Fruit fly (Drosophila melanogaster) whole organism, embryonic: ENCODE results near the gene CG10413.

ENCODE experiments used
- B-H2 ChIP-seq: fragments of 200-800 bp; sonication (Bioruptor generic); optimal IDR thresholded peaks from 2 replicates; lab custom pipeline; 2018; ENCODE audit warnings: missing biosample characterization, mild to moderate bottlenecking, missing genetic modification characterization
- CG11560 ChIP-seq: fragments of 200-800 bp; sonication (Bioruptor generic); IDR thresholded peaks from 3 replicates; pipeline ENCODE4 v1.3.6; 2022; ENCODE audit warnings: missing biosample characterization, missing genetic modification characterization
- CG11695 ChIP-seq: fragments of 200-800 bp; sonication (Bioruptor generic); IDR thresholded peaks from 3 replicates; pipeline ENCODE4 v1.3.6; 2022; ENCODE audit warnings: missing biosample characterization, missing genetic modification characterization
- CG11723 ChIP-seq: fragments of 200-800 bp; sonication (Bioruptor generic); optimal IDR thresholded peaks from 2 replicates; lab custom pipeline; 2017; ENCODE audit warnings: missing biosample characterization, mild to moderate bottlenecking, missing genetic modification characterization
- CG12299 ChIP-seq: fragments of 200-800 bp; sonication (Bioruptor generic); optimal IDR thresholded peaks from 2 replicates; lab custom pipeline; 2018; ENCODE audit warnings: missing biosample characterization, mild to moderate bottlenecking, missing genetic modification characterization
- CG12744 ChIP-seq: fragments of 200-800 bp; sonication (Bioruptor generic); optimal IDR thresholded peaks from 2 replicates; lab custom pipeline; 2016; ENCODE audit warnings: missing biosample characterization, missing genetic modification characterization
- CG13287 ChIP-seq: fragments of 200-800 bp; sonication (Bioruptor generic); IDR thresholded peaks from 2 replicates; pipeline ENCODE4 v1.3.6; 2022; ENCODE audit warnings: missing biosample characterization, missing genetic modification characterization; ENCODE audit not compliant: partially characterized antibody
- CG13775 ChIP-seq: fragments of 200-800 bp; sonication (Bioruptor generic); optimal IDR thresholded peaks from 3 replicates; lab custom pipeline; 2017; ENCODE audit warnings: missing biosample characterization, mild to moderate bottlenecking, missing genetic modification characterization
- CG13894 ChIP-seq: fragments of 200-800 bp; sonication (Bioruptor generic); optimal IDR thresholded peaks from 3 replicates; lab custom pipeline; 2018; ENCODE audit warnings: missing biosample characterization, mild to moderate bottlenecking, missing genetic modification characterization, moderate library complexity
- CG14014 ChIP-seq: fragments of 200-800 bp; sonication (Bioruptor generic); IDR thresholded peaks from 2 replicates; pipeline ENCODE4 v1.3.6; 2022; ENCODE audit warnings: missing biosample characterization, missing genetic modification characterization
- CG14050 ChIP-seq: fragments of 200-800 bp; sonication (Bioruptor generic); IDR thresholded peaks from 3 replicates; pipeline ENCODE4 v1.3.6; 2022; ENCODE audit warnings: missing biosample characterization, missing genetic modification characterization
- CG15011 ChIP-seq: fragments of 200-800 bp; sonication (Bioruptor generic); optimal IDR thresholded peaks from 3 replicates; lab custom pipeline; 2018; ENCODE audit warnings: missing biosample characterization, mild to moderate bottlenecking, missing genetic modification characterization
- CG15514 ChIP-seq: fragments of 200-800 bp; sonication (Bioruptor generic); optimal IDR thresholded peaks from 3 replicates; lab custom pipeline; 2017; ENCODE audit warnings: missing biosample characterization, missing genetic modification characterization, mild to moderate bottlenecking, moderate library complexity, missing genetic modification reagents
- CG17912 ChIP-seq: fragments of 200-800 bp; sonication (Bioruptor generic); optimal IDR thresholded peaks from 2 replicates; lab custom pipeline; 2018; ENCODE audit warnings: missing biosample characterization, mild to moderate bottlenecking, missing genetic modification characterization
- CG18476 ChIP-seq: fragments of 200-800 bp; sonication (Bioruptor generic); optimal IDR thresholded peaks from 2 replicates; lab custom pipeline; 2016; ENCODE audit warnings: missing biosample characterization, mild to moderate bottlenecking, missing genetic modification characterization
- CG2120 ChIP-seq: fragments of 200-800 bp; sonication (Bioruptor generic); optimal IDR thresholded peaks from 3 replicates; lab custom pipeline; 2016; ENCODE audit warnings: missing biosample characterization, missing genetic modification characterization
- CG3065 ChIP-seq: fragments of 200-800 bp; sonication (Bioruptor generic); optimal IDR thresholded peaks from 2 replicates; lab custom pipeline; 2016; ENCODE audit warnings: missing biosample characterization, missing genetic modification characterization
- CG34376 ChIP-seq: fragments of 200-800 bp; sonication (Bioruptor generic); optimal IDR thresholded peaks from 2 replicates; lab custom pipeline; 2018; ENCODE audit warnings: missing biosample characterization, mild to moderate bottlenecking, missing genetic modification characterization
- CG5953 ChIP-seq: fragments of 200-800 bp; sonication (Bioruptor generic); IDR thresholded peaks from 2 replicates; pipeline ENCODE4 v1.3.6; 2022; ENCODE audit warnings: missing biosample characterization, missing genetic modification characterization
- CG7745 ChIP-seq: fragments of 200-800 bp; sonication (Bioruptor generic); optimal IDR thresholded peaks from 2 replicates; lab custom pipeline; 2018; ENCODE audit warnings: missing biosample characterization, mild to moderate bottlenecking, missing genetic modification characterization, moderate library complexity
- CG8478 ChIP-seq: fragments of >200 bp; optimal IDR thresholded peaks from 2 replicates; lab custom pipeline; 2018
- CG9437 ChIP-seq: fragments of 200-800 bp; sonication (Bioruptor generic); optimal IDR thresholded peaks from 2 replicates; lab custom pipeline; 2018; ENCODE audit warnings: missing biosample characterization, mild to moderate bottlenecking, missing genetic modification characterization
- Hr39 ChIP-seq: fragments of >200 bp; optimal IDR thresholded peaks from 2 replicates; lab custom pipeline; 2017
- Mes4 ChIP-seq: fragments of 200-800 bp; sonication (Bioruptor generic); optimal IDR thresholded peaks from 2 replicates; lab custom pipeline; 2016; ENCODE audit warnings: missing biosample characterization, missing genetic modification characterization
- NC2β ChIP-seq: fragments of 200-800 bp; sonication (Bioruptor generic); optimal IDR thresholded peaks from 2 replicates; lab custom pipeline; 2016; ENCODE audit warnings: missing biosample characterization, missing genetic modification characterization
- NFAT ChIP-seq: fragments of 200-800 bp; sonication (Bioruptor generic); IDR thresholded peaks from 2 replicates; pipeline ENCODE4 v1.3.6; 2022; ENCODE audit warnings: missing biosample characterization, missing genetic modification characterization
- Opbp ChIP-seq: fragments of 200-800 bp; sonication (Bioruptor generic); IDR thresholded peaks from 3 replicates; pipeline ENCODE4 v1.3.6; 2022; ENCODE audit warnings: missing biosample characterization, missing genetic modification characterization; ENCODE audit not compliant: partially characterized antibody
- Trl ChIP-seq, 3 experiments: fragments of >200 bp in 2 of 3; fragments of 200-800 bp in 1 of 3; sonication (Bioruptor generic) in 1 of 3; optimal IDR thresholded peaks; 2 replicates in 1 of 3; 3 replicates in 2 of 3; lab custom pipeline; 2016 to 2017; ENCODE audit warnings: missing biosample characterization in 1 of 3, missing genetic modification characterization in 1 of 3
- al ChIP-seq: fragments of 200-800 bp; sonication (Bioruptor generic); IDR thresholded peaks from 2 replicates; pipeline ENCODE4 v1.3.6; 2022; ENCODE audit warnings: missing biosample characterization, missing genetic modification characterization
- bcd ChIP-seq: fragments of 200-800 bp; sonication (Bioruptor generic); optimal IDR thresholded peaks from 2 replicates; lab custom pipeline; 2017; ENCODE audit warnings: missing biosample characterization, mild to moderate bottlenecking, missing genetic modification characterization
- br ChIP-seq: fragments of >200 bp; optimal IDR thresholded peaks from 2 replicates; lab custom pipeline; 2017
- bsh ChIP-seq, 2 experiments: fragments of 200-800 bp; sonication (Bioruptor generic); optimal IDR thresholded peaks; 2 replicates each; lab custom pipeline; 2017 to 2018; ENCODE audit warnings: mild to moderate bottlenecking in 2 of 2, missing biosample characterization in 2 of 2, missing genetic modification characterization in 2 of 2, moderate library complexity in 1 of 2
- btn ChIP-seq: fragments of 200-800 bp; sonication (Bioruptor generic); optimal IDR thresholded peaks from 2 replicates; lab custom pipeline; 2016; ENCODE audit warnings: missing biosample characterization, missing genetic modification characterization
- crc ChIP-seq: fragments of 200-800 bp; sonication (Bioruptor generic); optimal IDR thresholded peaks from 2 replicates; lab custom pipeline; 2016; ENCODE audit warnings: missing biosample characterization, missing genetic modification characterization
- croc ChIP-seq: fragments of 200-800 bp; sonication (Bioruptor generic); conservative IDR thresholded peaks from 3 replicates; pipeline ENCODE4 v1.3.6; 2022; ENCODE audit warnings: missing biosample characterization, missing genetic modification characterization
- dimm ChIP-seq: fragments of 200-800 bp; sonication (Bioruptor generic); IDR thresholded peaks from 2 replicates; pipeline ENCODE4 v1.3.6; 2022; ENCODE audit warnings: missing biosample characterization, missing genetic modification characterization
- dmrt99B ChIP-seq: fragments of 200-800 bp; sonication (Bioruptor generic); optimal IDR thresholded peaks from 2 replicates; lab custom pipeline; 2018; ENCODE audit warnings: missing biosample characterization, mild to moderate bottlenecking, missing genetic modification characterization, moderate library complexity
- emc ChIP-seq: fragments of 200-800 bp; sonication (Bioruptor generic); optimal IDR thresholded peaks from 2 replicates; lab custom pipeline; 2016; ENCODE audit warnings: missing biosample characterization, missing genetic modification characterization
- ems ChIP-seq: fragments of 200-800 bp; sonication (Bioruptor generic); optimal IDR thresholded peaks from 3 replicates; lab custom pipeline; 2016; ENCODE audit warnings: missing biosample characterization, missing genetic modification characterization
- fu2 ChIP-seq: fragments of 200-800 bp; sonication (Bioruptor generic); optimal IDR thresholded peaks from 2 replicates; lab custom pipeline; 2016; ENCODE audit warnings: missing biosample characterization, missing genetic modification characterization
- hkb ChIP-seq, 2 experiments: fragments of 200-800 bp in 1 of 2; fragments of >200 bp in 1 of 2; sonication (Bioruptor generic) in 1 of 2; IDR thresholded peaks in 1 of 2; optimal IDR thresholded peaks in 1 of 2; 2 replicates each; pipeline versions ENCODE4 v1.3.6 to Lab custom; 2017 to 2022; ENCODE audit warnings: missing biosample characterization in 1 of 2, missing genetic modification characterization in 1 of 2
- hth ChIP-seq: fragments of >200 bp; optimal IDR thresholded peaks from 2 replicates; lab custom pipeline; 2017; ENCODE audit warnings: inconsistent platforms
- jumu ChIP-seq: fragments of 200-800 bp; sonication (Bioruptor generic); optimal IDR thresholded peaks from 3 replicates; lab custom pipeline; 2016; ENCODE audit warnings: missing biosample characterization, missing genetic modification characterization
- odd ChIP-seq: fragments of 200-800 bp; sonication (Bioruptor generic); optimal IDR thresholded peaks from 2 replicates; lab custom pipeline; 2017; ENCODE audit warnings: missing biosample characterization, mild to moderate bottlenecking, missing genetic modification characterization
- pita ChIP-seq: fragments of 200-800 bp; sonication (Bioruptor generic); optimal IDR thresholded peaks from 2 replicates; lab custom pipeline; 2017; ENCODE audit warnings: missing biosample characterization, mild to moderate bottlenecking, missing genetic modification characterization
- pum ChIP-seq: fragments of 200-800 bp; sonication (Bioruptor generic); optimal IDR thresholded peaks from 2 replicates; lab custom pipeline; 2016; ENCODE audit warnings: missing biosample characterization, missing genetic modification characterization
- repo ChIP-seq: fragments of 200-800 bp; sonication (Bioruptor generic); optimal IDR thresholded peaks from 2 replicates; lab custom pipeline; 2016; ENCODE audit warnings: missing biosample characterization, missing genetic modification characterization
- salm ChIP-seq: fragments of 200-800 bp; sonication (Bioruptor generic); optimal IDR thresholded peaks from 2 replicates; lab custom pipeline; 2018; ENCODE audit warnings: missing biosample characterization, mild to moderate bottlenecking, missing genetic modification characterization
- slbo ChIP-seq: fragments of 200-800 bp; sonication (Bioruptor generic); IDR thresholded peaks from 2 replicates; pipeline ENCODE4 v1.3.6; 2022; ENCODE audit warnings: missing biosample characterization, missing genetic modification characterization
- sob ChIP-seq: fragments of 200-800 bp; sonication (Bioruptor generic); IDR thresholded peaks from 2 replicates; pipeline ENCODE4 v1.3.6; 2022; ENCODE audit warnings: missing biosample characterization, missing genetic modification characterization
- trh ChIP-seq: fragments of 200-800 bp; sonication (Bioruptor generic); optimal IDR thresholded peaks from 2 replicates; lab custom pipeline; 2016; ENCODE audit warnings: missing biosample characterization, missing genetic modification characterization
- vnd ChIP-seq: fragments of 200-800 bp; sonication (Bioruptor generic); IDR thresholded peaks from 3 replicates; pipeline ENCODE4 v1.3.6; 2022; ENCODE audit warnings: missing biosample characterization, missing genetic modification characterization; ENCODE audit not compliant: partially characterized antibody

Gene CG10413

dm6 chr2L:18653328-18653675 lies 48.3 kb upstream of the CG10413 start (continued):
- TF ChIP-seq al (GFP tag; lab: Robert Waterston, UW) (no peak), fu2 (GFP tag; lab: Kevin White, UChicago) (no peak), CG11560 (tag; lab: Robert Waterston, UW) (no peak), Trl (optimal IDR thresholded peaks at IDR 0.05; lab: Kevin White, UChicago) (no peak), Trl (GFP tag; optimal IDR thresholded peaks at IDR 0.05; lab: Kevin White, UChicago) (peak; percentile 57), CG3065 (peak; percentile 21), dmrt99B (tag; lab: Kevin White, UChicago) (peak; percentile 73), CG7745 (tag; lab: Kevin White, UChicago) (no peak), trh (GFP tag; lab: Kevin White, UChicago) (peak; percentile 34), sob (GFP tag; lab: Robert Waterston, UW) (peak; percentile 75), CG15011 (GFP tag; lab: Kevin White, UChicago) (peak; percentile 44), odd (GFP tag; lab: Kevin White, UChicago) (no peak), jumu (GFP tag; lab: Kevin White, UChicago) (peak; percentile 46), CG13894 (tag; lab: Kevin White, UChicago) (no peak), CG14014 (GFP tag; lab: Robert Waterston, UW) (0 out of 2 replicates have a peak, but pooled peaks have one; percentile 15), ems (peak; percentile 47), Mes4 (GFP tag; lab: Kevin White, UChicago) (no peak), CG15514 (GFP tag; lab: Kevin White, UChicago) (no peak), slbo (GFP tag; lab: Robert Waterston, UW) (peak; percentile 44), hth (lab: Kevin White, UChicago) (no peak), CG34376 (GFP tag; lab: Kevin White, UChicago) (no peak), croc (GFP tag; lab: Robert Waterston, UW) (peak; percentile 79), CG11723 (GFP tag; lab: Kevin White, UChicago) (peak; percentile 30), NC2β (GFP tag; lab: Kevin White, UChicago) (peak; percentile 21), CG12744 (no peak), CG18476 (GFP tag; lab: Kevin White, UChicago) (peak; percentile 58), CG17912 (GFP tag; lab: Kevin White, UChicago) (no peak), bcd (peak; percentile 67), CG13287 (GFP tag; lab: Robert Waterston, UW) (no peak), pum (GFP tag; lab: Kevin White, UChicago) (no peak), B-H2 (no peak), CG5953 (peak; percentile 10; the same call in 1 of the 2 replicates), CG8478 (lab: Kevin White, UChicago) (no peak), CG11695 (GFP tag; lab: Robert Waterston, UW) (peak; percentile 58; the same call in 1 of the 3 replicates), salm (tag; lab: Kevin White, UChicago) (no peak), hkb (optimal IDR thresholded peaks at IDR 0.05; lab: Kevin White, UChicago) (no peak), hkb (GFP tag; IDR thresholded peaks at IDR 0.05; lab: Robert Waterston, UW) (peak; percentile 67; the same call in 1 of the 2 replicates), CG13775 (GFP tag; lab: Kevin White, UChicago) (no peak), crc (peak; percentile 30), pita (GFP tag; lab: Kevin White, UChicago) (no peak), dimm (GFP tag; lab: Robert Waterston, UW) (peak; percentile 27; the same call in 1 of the 2 replicates), CG2120 (GFP tag; lab: Kevin White, UChicago) (peak; percentile 14), bsh (GFP tag; optimal IDR thresholded peaks at IDR 0.05; lab: Kevin White, UChicago) (peak in 1 of 2 experiments; percentile 76), br (lab: Kevin White, UChicago) (no peak), emc (GFP tag; lab: Kevin White, UChicago) (no peak), Hr39 (no peak), Opbp (GFP tag; lab: Robert Waterston, UW) (no peak), CG14050 (GFP tag; lab: Robert Waterston, UW) (0 out of 3 replicates have a peak, but pooled peaks have one; percentile 13), CG9437 (no peak), repo (GFP tag; lab: Kevin White, UChicago) (peak; percentile 17), btn (peak; percentile 79), NFAT (0 out of 2 replicates have a peak, but pooled peaks have one; percentile 38), CG12299 (tag; lab: Kevin White, UChicago) (no peak), vnd (GFP tag; lab: Robert Waterston, UW) (no peak)
